Worm (Caenorhabditis elegans) whole organism, L4 larva: ENCODE results near the gene C28A5.6.

Source experiments
- Y105C5A.15 ChIP-seq: fragments of 200-800 bp; sonication (Bioruptor generic); IDR thresholded peaks from 2 replicates; pipeline ENCODE4 v1.3.6; 2022; ENCODE audit warnings: missing genetic modification characterization, missing compliant biosample characterization
- aha-1 ChIP-seq: fragments of 150-350 bp; peaks from one replicate; lab custom pipeline; 2014; ENCODE audit warnings: missing biosample characterization, missing genetic modification characterization
- daf-12 ChIP-seq: fragments of 150-350 bp; optimal IDR thresholded peaks from 2 replicates; lab custom pipeline; 2014; ENCODE audit warnings: missing biosample characterization, missing genetic modification reagents, missing genetic modification characterization
- dve-1 ChIP-seq: sonication (generic microtip); optimal IDR thresholded peaks from 2 replicates; lab custom pipeline; 2017; ENCODE audit warnings: antibody characterized with exemption, mild to moderate bottlenecking, missing genetic modification characterization, missing compliant biosample characterization; ENCODE audit not compliant: insufficient read depth
- lim-7 ChIP-seq: fragments of 200-800 bp; sonication (Bioruptor generic); IDR thresholded peaks from 2 replicates; pipeline ENCODE4 v1.3.6; 2022; ENCODE audit warnings: missing genetic modification characterization, missing compliant biosample characterization
- lin-39 ChIP-seq: fragments of 150-350 bp; optimal IDR thresholded peaks from 2 replicates; lab custom pipeline; 2014; ENCODE audit warnings: missing biosample characterization, missing genetic modification reagents, missing genetic modification characterization
- madf-5 ChIP-seq, 2 experiments: fragments of 200-800 bp; sonication (Bioruptor generic); IDR thresholded peaks; 2 replicates each; pipeline ENCODE4 v1.3.6; 2022; ENCODE audit warnings: missing compliant biosample characterization in 2 of 2, missing genetic modification characterization in 2 of 2
- nhr-76 ChIP-seq: fragments of 150-350 bp; optimal IDR thresholded peaks from 2 replicates; lab custom pipeline; 2014; ENCODE audit warnings: missing biosample characterization, missing genetic modification characterization
- nhr-77 ChIP-seq: fragments of 150-350 bp; optimal IDR thresholded peaks from 2 replicates; lab custom pipeline; 2014; ENCODE audit warnings: missing biosample characterization, missing genetic modification characterization
- skn-1 ChIP-seq: fragments of 150-350 bp; optimal IDR thresholded peaks from 2 replicates; lab custom pipeline; 2014; ENCODE audit warnings: missing biosample characterization, missing genetic modification characterization

DNA sequence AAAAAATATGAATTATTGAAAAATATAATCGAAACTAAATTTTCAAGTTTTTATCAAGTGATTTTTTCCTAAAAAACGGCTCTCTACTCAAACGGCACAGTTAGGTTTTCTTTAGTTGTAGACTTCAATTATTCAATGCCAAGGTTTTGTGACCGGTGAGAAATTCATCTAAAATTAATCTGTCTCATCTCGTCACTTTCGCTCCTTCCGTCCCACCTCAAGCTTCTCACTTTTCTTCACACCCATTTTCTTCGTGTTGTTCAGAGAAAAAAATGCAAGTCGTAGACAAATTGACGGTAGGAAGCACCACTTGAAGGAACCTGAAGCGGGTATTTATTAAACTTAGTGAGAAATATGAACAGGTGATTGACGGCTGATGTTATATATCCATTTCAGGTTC, 38.0 kb downstream of the C28A5.6 start:
- TF ChIP-seq aha-1 (tag; lab: Kevin White, UChicago), result no peak
- no peak for TF ChIP-seq daf-12
- TF ChIP-seq nhr-76 (tag; lab: Kevin White, UChicago), result no peak
- TF ChIP-seq lim-7 (GFP tag; lab: Robert Waterston, UW), result no peak
- no peak for TF ChIP-seq madf-5 (GFP tag; IDR thresholded peaks at IDR 0.05; lab: Robert Waterston, UW)
- TF ChIP-seq nhr-77, result no peak
- no peak for TF ChIP-seq dve-1 (tag; lab: Kevin White, UChicago)
- TF ChIP-seq lin-39 (tag; lab: Kevin White, UChicago), result no peak
- no peak for TF ChIP-seq skn-1 (tag; lab: Kevin White, UChicago)
- TF ChIP-seq Y105C5A.15 (GFP tag; lab: Robert Waterston, UW), result no peak
